Worm (Caenorhabditis elegans) whole organism, late embryonic: ENCODE data around the gene T28A11.22.

Source experiments
- ceh-30 ChIP-seq: fragments of 150-350 bp; optimal IDR thresholded peaks from 2 replicates; lab custom pipeline; 2014; ENCODE audit warnings: missing biosample characterization, missing genetic modification characterization
- ceh-48 ChIP-seq: sonication (generic microtip); optimal IDR thresholded peaks from 2 replicates; lab custom pipeline; 2016; ENCODE audit warnings: missing genetic modification characterization, inconsistent platforms, missing compliant biosample characterization
- elt-2 ChIP-seq: sonication (generic microtip); optimal IDR thresholded peaks from 2 replicates; lab custom pipeline; 2016; ENCODE audit warnings: missing genetic modification reagents, missing genetic modification characterization, missing compliant biosample characterization
- pag-3 ChIP-seq: sonication (generic microtip); optimal IDR thresholded peaks from 2 replicates; lab custom pipeline; 2016; ENCODE audit warnings: missing compliant biosample characterization, missing genetic modification characterization, borderline replicate concordance
- pat-9 ChIP-seq: fragments of 200-800 bp; sonication (Bioruptor generic); optimal IDR thresholded peaks from 2 replicates; lab custom pipeline; 2018; ENCODE audit warnings: mild to moderate bottlenecking, missing genetic modification characterization, moderate library complexity, missing compliant biosample characterization
- pqm-1 ChIP-seq: sonication (generic microtip); optimal IDR thresholded peaks from 2 replicates; lab custom pipeline; 2016; ENCODE audit warnings: missing genetic modification characterization, missing compliant biosample characterization
- pros-1 ChIP-seq: fragments of 150-350 bp; optimal IDR thresholded peaks from 2 replicates; lab custom pipeline; 2014; ENCODE audit warnings: missing biosample characterization, missing genetic modification reagents, missing genetic modification characterization
- sdc-2 ChIP-seq: sonication (generic microtip); optimal IDR thresholded peaks from 2 replicates; lab custom pipeline; 2016; ENCODE audit warnings: missing genotype, missing genetic modification characterization, missing compliant biosample characterization
- ttx-3 ChIP-seq: sonication (generic microtip); optimal IDR thresholded peaks from 2 replicates; lab custom pipeline; 2016; ENCODE audit warnings: missing genetic modification reagents, missing genetic modification characterization, missing compliant biosample characterization

- TF ChIP-seq ceh-30 (tag; lab: Kevin White, UChicago) = no peak
- TF ChIP-seq sdc-2 = no peak
- TF ChIP-seq pqm-1 (tag; lab: Kevin White, UChicago) = no peak
- no peak for TF ChIP-seq pat-9
- no peak for TF ChIP-seq pros-1 (tag; lab: Kevin White, UChicago)
- TF ChIP-seq elt-2 (tag; lab: Kevin White, UChicago) = no peak
- TF ChIP-seq pag-3 = no peak
- no peak for TF ChIP-seq ceh-48 (tag; lab: Kevin White, UChicago)
- TF ChIP-seq ttx-3 (tag; lab: Kevin White, UChicago) = no peak
Measured at ce11 chrV:3284629-3285028, 27.3 kb downstream of the T28A11.22 start, which contains the start of gene F35F10.5.
